Worm (Caenorhabditis elegans) whole organism, L2 larva: Measurements from ENCODE around the gene E02H1.1.

Experiments
- C34F6.9 ChIP-seq: fragments of 150-350 bp; optimal IDR thresholded peaks from 2 replicates; lab custom pipeline; 2014; ENCODE audit warnings: missing biosample characterization, missing genetic modification characterization
- F13H6.1 ChIP-seq: sonication (generic microtip); optimal IDR thresholded peaks from 2 replicates; lab custom pipeline; 2016; ENCODE audit warnings: missing genetic modification characterization, missing compliant biosample characterization
- R02D3.7 ChIP-seq: fragments of 150-350 bp; optimal IDR thresholded peaks from 2 replicates; lab custom pipeline; 2014; ENCODE audit warnings: missing biosample characterization, missing genetic modification characterization
- Y55F3AM.14 ChIP-seq: fragments of 200-800 bp; sonication (Bioruptor generic); optimal IDR thresholded peaks from 2 replicates; lab custom pipeline; 2018; ENCODE audit warnings: mild to moderate bottlenecking, missing genetic modification characterization, missing compliant biosample characterization
- ZK546.5 ChIP-seq: sonication (generic microtip); optimal IDR thresholded peaks from 2 replicates; lab custom pipeline; 2017; ENCODE audit warnings: missing biosample characterization, missing genetic modification characterization
- alr-1 ChIP-seq: fragments of 150-350 bp; optimal IDR thresholded peaks from 2 replicates; lab custom pipeline; 2014; ENCODE audit warnings: missing biosample characterization, missing genetic modification characterization
- aly-2 ChIP-seq: fragments of 150-350 bp; optimal IDR thresholded peaks from 2 replicates; lab custom pipeline; 2014; ENCODE audit warnings: missing biosample characterization, missing genetic modification characterization
- ama-1 ChIP-seq: fragments of 150-350 bp; optimal IDR thresholded peaks from 2 replicates; lab custom pipeline; 2018; ENCODE audit warnings: inconsistent platforms
- ceh-16 ChIP-seq: fragments of 150-350 bp; optimal IDR thresholded peaks from 2 replicates; lab custom pipeline; 2014; ENCODE audit warnings: missing biosample characterization, missing genetic modification characterization
- ceh-82 ChIP-seq: fragments of 150-350 bp; optimal IDR thresholded peaks from 2 replicates; lab custom pipeline; 2014; ENCODE audit warnings: missing biosample characterization, missing genetic modification characterization
- crh-2 ChIP-seq: sonication (generic microtip); optimal IDR thresholded peaks from 2 replicates; lab custom pipeline; 2017; ENCODE audit warnings: missing biosample characterization, missing genetic modification characterization
- dmd-4 ChIP-seq: sonication (generic microtip); optimal IDR thresholded peaks from 2 replicates; lab custom pipeline; 2017; ENCODE audit warnings: missing biosample characterization, missing genetic modification characterization
- egl-27 ChIP-seq: sonication (generic microtip); optimal IDR thresholded peaks from 3 replicates; lab custom pipeline; 2017; ENCODE audit warnings: missing biosample characterization, missing genetic modification reagents, missing genetic modification characterization
- elt-3 ChIP-seq: sonication (generic microtip); optimal IDR thresholded peaks from 2 replicates; lab custom pipeline; 2017; ENCODE audit warnings: missing biosample characterization, missing genetic modification characterization
- fos-1 ChIP-seq: fragments of 150-350 bp; optimal IDR thresholded peaks from 2 replicates; lab custom pipeline; 2014; ENCODE audit warnings: missing biosample characterization, missing genetic modification characterization
- gmeb-1 ChIP-seq: fragments of 150-350 bp; optimal IDR thresholded peaks from 2 replicates; lab custom pipeline; 2014; ENCODE audit warnings: missing biosample characterization, missing genetic modification characterization
- lin-11 ChIP-seq: fragments of 150-350 bp; sonication (generic microtip); optimal IDR thresholded peaks from 2 replicates; lab custom pipeline; 2014; ENCODE audit warnings: missing biosample characterization, missing genetic modification characterization, inconsistent platforms, mixed read lengths
- lsy-2 ChIP-seq, 2 experiments: fragments of 150-350 bp in 1 of 2; sonication (generic microtip) in 1 of 2; optimal IDR thresholded peaks; 2 replicates each; lab custom pipeline; 2014 to 2017; ENCODE audit warnings: missing biosample characterization in 2 of 2, missing genetic modification characterization in 2 of 2
- mab-5 ChIP-seq: fragments of 150-350 bp; optimal IDR thresholded peaks from 2 replicates; lab custom pipeline; 2014; ENCODE audit warnings: missing biosample characterization, missing genetic modification characterization
- nhr-10 ChIP-seq: sonication (generic microtip); optimal IDR thresholded peaks from 2 replicates; lab custom pipeline; 2017; ENCODE audit warnings: missing biosample characterization, missing genetic modification characterization
- nhr-11 ChIP-seq: fragments of 150-350 bp; optimal IDR thresholded peaks from 2 replicates; lab custom pipeline; 2014; ENCODE audit warnings: missing biosample characterization, missing genetic modification characterization
- nhr-12 ChIP-seq: fragments of 150-350 bp; optimal IDR thresholded peaks from 2 replicates; lab custom pipeline; 2014; ENCODE audit warnings: missing biosample characterization, missing genetic modification characterization
- nhr-21 ChIP-seq: fragments of 150-350 bp; optimal IDR thresholded peaks from 2 replicates; lab custom pipeline; 2014; ENCODE audit warnings: missing biosample characterization, missing genetic modification characterization
- nhr-237 ChIP-seq: fragments of 150-350 bp; optimal IDR thresholded peaks from 2 replicates; lab custom pipeline; 2014; ENCODE audit warnings: missing biosample characterization, missing genetic modification characterization
- nhr-25 ChIP-seq: fragments of 150-350 bp; sonication (generic microtip); optimal IDR thresholded peaks from 3 replicates; lab custom pipeline; 2014; ENCODE audit warnings: missing biosample characterization, missing genetic modification characterization
- nhr-77 ChIP-seq: fragments of 150-350 bp; optimal IDR thresholded peaks from 2 replicates; lab custom pipeline; 2014; ENCODE audit warnings: missing biosample characterization, missing genetic modification characterization
- sma-3 ChIP-seq: sonication (generic microtip); optimal IDR thresholded peaks from 2 replicates; lab custom pipeline; 2016; ENCODE audit warnings: missing genetic modification reagents, missing genetic modification characterization, missing compliant biosample characterization
- sma-9 ChIP-seq, 2 experiments: fragments of 150-350 bp in 1 of 2; sonication (generic microtip) in 1 of 2; optimal IDR thresholded peaks; 2 replicates each; lab custom pipeline; 2014 to 2016; ENCODE audit warnings: missing genetic modification characterization in 2 of 2, mild to moderate bottlenecking in 1 of 2, missing biosample characterization in 1 of 2, missing compliant biosample characterization in 1 of 2, missing genetic modification reagents in 1 of 2, moderate library complexity in 1 of 2
- snpc-4 ChIP-seq: fragments of 150-350 bp; optimal IDR thresholded peaks from 2 replicates; lab custom pipeline; 2014; ENCODE audit warnings: missing biosample characterization, missing genetic modification characterization
- unc-39 ChIP-seq: fragments of 150-350 bp; optimal IDR thresholded peaks from 2 replicates; lab custom pipeline; 2014; ENCODE audit warnings: missing biosample characterization, missing genetic modification characterization
- unc-55 ChIP-seq: fragments of 150-350 bp; sonication (generic microtip); optimal IDR thresholded peaks from 3 replicates; lab custom pipeline; 2014; ENCODE audit warnings: missing biosample characterization, missing genetic modification reagents, missing genetic modification characterization
- unc-62 ChIP-seq: fragments of 150-350 bp; optimal IDR thresholded peaks from 2 replicates; lab custom pipeline; 2014; ENCODE audit warnings: missing biosample characterization, missing genetic modification reagents, missing genetic modification characterization
- ztf-1 ChIP-seq: fragments of 200-800 bp; sonication (Bioruptor generic); conservative IDR thresholded peaks from 2 replicates; pipeline ENCODE4 v1.3.6; 2022; ENCODE audit warnings: missing genetic modification characterization, missing compliant biosample characterization
- ztf-4 ChIP-seq: fragments of 150-350 bp; optimal IDR thresholded peaks from 2 replicates; lab custom pipeline; 2014; ENCODE audit warnings: missing biosample characterization, missing genetic modification characterization

The E02H1.1 gene

ce11 chrII:9586734-9587209 is 4.2 kb downstream of the E02H1.1 start, which contains the start of gene ugt-58 (continued):
- TF ChIP-seq sma-9 (GFP tag; optimal IDR thresholded peaks at IDR 0.05; lab: Kevin White, UChicago) (peak; percentile 65), sma-9 (tag; optimal IDR thresholded peaks at IDR 0.05; lab: Kevin White, UChicago) (no peak), nhr-237 (tag; lab: Kevin White, UChicago) (no peak), fos-1 (peak; percentile 37), ztf-4 (tag; lab: Kevin White, UChicago) (no peak), lsy-2 (tag; optimal IDR thresholded peaks at IDR 0.05; lab: Kevin White, UChicago) (no peak), ama-1 (lab: Kevin White, UChicago) (no peak), alr-1 (no peak), nhr-10 (tag; lab: Kevin White, UChicago) (no peak), nhr-11 (tag; lab: Kevin White, UChicago) (no peak), snpc-4 (tag; lab: Kevin White, UChicago) (no peak), gmeb-1 (peak; percentile 36), R02D3.7 (tag; lab: Kevin White, UChicago) (no peak), crh-2 (tag; lab: Kevin White, UChicago) (no peak), ztf-1 (GFP tag; lab: Robert Waterston, UW) (no peak), dmd-4 (no peak), ceh-82 (tag; lab: Kevin White, UChicago) (no peak), ZK546.5 (tag; lab: Kevin White, UChicago) (no peak), unc-62 (GFP tag; lab: Kevin White, UChicago) (no peak), nhr-25 (tag; lab: Kevin White, UChicago) (peak; percentile 64), unc-39 (tag; lab: Kevin White, UChicago) (no peak), ceh-16 (no peak), lin-11 (tag; lab: Kevin White, UChicago) (no peak), sma-3 (GFP tag; lab: Kevin White, UChicago) (peak; percentile 50), unc-55 (GFP tag; lab: Kevin White, UChicago) (no peak)

ce11 chrII:9583461-9583860 is 7.5 kb downstream of the E02H1.1 start, which contains the start of gene wee-1.1:
TSS of gene wee-1.1 (minus strand) at chrII:9583561.
- TF ChIP-seq nhr-237 (tag; lab: Kevin White, UChicago) (no peak), gmeb-1 (no peak)

- TF ChIP-seq F13H6.1 (tag; lab: Kevin White, UChicago), result peak; percentile 6
- TF ChIP-seq dmd-4, result no peak
Measured at ce11 chrII:9577630-9578029, 13.3 kb downstream of the E02H1.1 start.

- TF ChIP-seq fos-1 (no peak), mab-5 (tag; lab: Kevin White, UChicago) (peak; percentile 74), crh-2 (tag; lab: Kevin White, UChicago) (peak; percentile 14)
Measured at ce11 chrII:9576707-9577106, 14.3 kb downstream of the E02H1.1 start.

- TF ChIP-seq ceh-16 (no peak), Y55F3AM.14 (no peak), nhr-77 (tag; lab: Kevin White, UChicago) (no peak), C34F6.9 (tag; lab: Kevin White, UChicago) (no peak), gmeb-1 (no peak), sma-3 (GFP tag; lab: Kevin White, UChicago) (no peak), sma-9 (GFP tag; optimal IDR thresholded peaks at IDR 0.05; lab: Kevin White, UChicago) (no peak), sma-9 (tag; optimal IDR thresholded peaks at IDR 0.05; lab: Kevin White, UChicago) (no peak), ZK546.5 (tag; lab: Kevin White, UChicago) (no peak), aly-2 (no peak), nhr-12 (tag; lab: Kevin White, UChicago) (no peak), egl-27 (tag; lab: Kevin White, UChicago) (no peak), lsy-2 (tag; optimal IDR thresholded peaks at IDR 0.05; lab: Kevin White, UChicago) (no peak), nhr-21 (tag; lab: Kevin White, UChicago) (no peak), elt-3 (tag; lab: Kevin White, UChicago) (no peak), ztf-4 (tag; lab: Kevin White, UChicago) (no peak)
Measured at ce11 chrII:9575670-9576069, 15.3 kb downstream of the E02H1.1 start, which contains the start of gene exc-7. TSS of gene exc-7 (plus strand) at chrII:9575970.
